Worm (Caenorhabditis elegans) whole organism, L4 larva: Measurements from ENCODE around the gene H12I13.6.

ENCODE experiments used
- dpl-1 ChIP-seq: fragments of 150-350 bp; optimal IDR thresholded peaks from 2 replicates; lab custom pipeline; 2014; ENCODE audit warnings: missing biosample characterization, missing genetic modification reagents, missing genetic modification characterization
- unc-130 ChIP-seq: sonication (generic microtip); optimal IDR thresholded peaks from 2 replicates; lab custom pipeline; 2016; ENCODE audit warnings: missing genetic modification reagents, missing genetic modification characterization, missing compliant biosample characterization

DNA sequence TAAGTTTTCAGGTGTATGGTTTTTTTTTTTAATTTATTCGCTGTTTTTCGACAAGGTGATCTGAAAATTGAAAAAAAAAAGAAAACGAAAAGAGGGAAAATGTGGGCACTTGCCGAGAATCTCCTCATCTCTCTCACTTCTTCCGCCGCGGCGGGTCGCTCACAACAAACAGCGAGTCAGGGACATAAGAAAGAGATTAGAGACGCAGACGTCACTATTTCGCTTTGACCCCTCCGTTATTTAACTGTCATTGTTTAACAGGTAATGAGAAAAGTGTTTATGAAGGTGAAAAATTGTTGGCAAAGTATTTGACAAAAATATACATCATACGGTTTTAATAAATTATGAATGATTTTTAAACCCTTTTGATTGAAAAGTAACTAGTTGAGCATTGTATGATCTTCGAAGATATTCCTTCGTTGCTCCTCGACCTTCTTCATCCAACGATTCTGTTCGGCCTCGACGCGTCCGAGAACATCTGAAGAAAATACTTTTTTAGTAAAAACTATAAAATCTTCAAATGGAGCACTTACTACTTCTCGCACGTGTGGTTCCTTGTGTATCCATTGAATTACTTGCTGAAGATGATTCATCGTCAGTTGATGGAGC, 31.6 kb upstream of the H12I13.6 start:
- TF ChIP-seq unc-130 (GFP tag; lab: Kevin White, UChicago) (no peak), dpl-1 (GFP tag; lab: Kevin White, UChicago) (no peak)
